Worm (Caenorhabditis elegans) whole organism, young adult: ENCODE results near the gene ZK757.2.

Source experiments
- ceh-58 ChIP-seq: fragments of 200-800 bp; sonication (Bioruptor generic); IDR thresholded peaks from 2 replicates; pipeline ENCODE4 v1.3.6; 2022; ENCODE audit warnings: missing genetic modification characterization, missing compliant biosample characterization
- dpff-1 ChIP-seq: sonication (generic microtip); optimal IDR thresholded peaks from 2 replicates; lab custom pipeline; 2017; ENCODE audit warnings: mild to moderate bottlenecking, missing genetic modification characterization, missing compliant biosample characterization
- efl-1 ChIP-seq: fragments of 150-350 bp; optimal IDR thresholded peaks from 2 replicates; lab custom pipeline; 2014; ENCODE audit warnings: missing biosample characterization, missing genetic modification reagents, missing genetic modification characterization
- lin-26 ChIP-seq: fragments of 200-800 bp; sonication (Bioruptor generic); IDR thresholded peaks from 2 replicates; pipeline ENCODE4 v1.3.6; 2022; ENCODE audit warnings: missing genetic modification reagents, missing genetic modification characterization, missing compliant biosample characterization
- lin-35 ChIP-seq, 3 experiments: fragments of 150-350 bp in 2 of 3; sonication (generic microtip) in 1 of 3; optimal IDR thresholded peaks; 2 replicates each; lab custom pipeline; 2014 to 2018; ENCODE audit warnings: missing biosample characterization in 3 of 3, missing genetic modification characterization in 3 of 3, missing genetic modification reagents in 3 of 3
- sea-2 ChIP-seq: fragments of 200-800 bp; sonication (Bioruptor generic); IDR thresholded peaks from 2 replicates; pipeline ENCODE4 v1.3.6; 2022; ENCODE audit warnings: missing genetic modification characterization, missing compliant biosample characterization
- tlf-1 ChIP-seq: fragments of 200-800 bp; sonication (Bioruptor generic); optimal IDR thresholded peaks from 2 replicates; lab custom pipeline; 2018; ENCODE audit warnings: mild to moderate bottlenecking, missing genetic modification characterization, missing compliant biosample characterization
- unc-62 ChIP-seq: fragments of 150-350 bp; optimal IDR thresholded peaks from 2 replicates; lab custom pipeline; 2014; ENCODE audit warnings: missing biosample characterization, missing genetic modification reagents, missing genetic modification characterization

DNA sequence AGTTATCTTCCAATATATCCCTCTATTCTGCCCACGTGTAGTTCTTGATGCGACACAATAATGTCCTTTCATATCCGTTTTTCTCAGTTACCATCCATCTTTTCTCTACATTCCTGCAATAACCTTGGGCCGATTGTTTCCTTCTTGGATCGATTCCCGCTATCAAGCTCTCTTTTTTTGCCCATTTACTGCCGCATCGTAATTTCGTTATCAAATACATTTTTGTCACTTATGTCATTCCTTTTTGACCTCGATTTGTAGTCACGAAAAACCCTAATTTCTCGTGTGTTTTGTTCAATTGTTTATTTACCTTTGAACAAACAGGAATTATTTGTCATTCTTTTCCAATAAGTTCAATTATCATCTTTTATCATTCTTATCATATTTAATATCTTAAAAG lies 28.8 kb downstream of the ZK757.2 start:
- TF ChIP-seq tlf-1 (GFP tag; lab: Kevin White, UChicago) (no peak), sea-2 (no peak), efl-1 (GFP tag; lab: Kevin White, UChicago) (no peak), dpff-1 (no peak), ceh-58 (GFP tag; lab: Robert Waterston, UW) (no peak), unc-62 (GFP tag; lab: Kevin White, UChicago) (no peak), lin-35 (GFP tag; optimal IDR thresholded peaks at IDR 0.05; lab: Kevin White, UChicago) (no peak), lin-26 (GFP tag; lab: Robert Waterston, UW) (no peak)
